Fruit fly (Drosophila melanogaster): ENCODE results near the gene bor.

DNA sequence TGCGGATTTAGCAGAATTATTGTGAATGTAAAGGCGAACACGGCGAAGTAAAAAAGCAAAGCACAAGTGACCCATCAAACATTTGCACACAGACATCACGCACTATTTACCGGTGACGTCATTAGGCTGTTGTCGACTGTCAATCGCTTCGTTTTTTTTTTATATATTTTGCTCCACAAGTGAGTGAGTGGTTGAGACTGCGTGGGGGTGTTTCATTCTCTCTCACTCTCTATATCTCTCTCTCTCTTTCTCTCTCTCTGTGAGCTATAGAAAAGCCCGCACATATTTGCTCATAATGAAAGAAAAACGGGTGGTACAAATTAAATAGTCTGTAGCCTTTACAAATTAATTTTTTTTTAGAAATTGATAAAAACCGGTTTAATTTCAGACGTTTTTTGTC is 13.6 kb upstream of the bor start:
- TF ChIP-seq EcR (GFP tag; optimal IDR thresholded peaks at IDR 0.05) (no peak), CG12605 (GFP tag; IDR thresholded peaks at IDR 0.05) (peak; percentile 32; the same call in 1 of the 2 replicates)

Measured in whole organism, pupa.